Worm (Caenorhabditis elegans): ENCODE measurements around the gene sph-1.

DNA sequence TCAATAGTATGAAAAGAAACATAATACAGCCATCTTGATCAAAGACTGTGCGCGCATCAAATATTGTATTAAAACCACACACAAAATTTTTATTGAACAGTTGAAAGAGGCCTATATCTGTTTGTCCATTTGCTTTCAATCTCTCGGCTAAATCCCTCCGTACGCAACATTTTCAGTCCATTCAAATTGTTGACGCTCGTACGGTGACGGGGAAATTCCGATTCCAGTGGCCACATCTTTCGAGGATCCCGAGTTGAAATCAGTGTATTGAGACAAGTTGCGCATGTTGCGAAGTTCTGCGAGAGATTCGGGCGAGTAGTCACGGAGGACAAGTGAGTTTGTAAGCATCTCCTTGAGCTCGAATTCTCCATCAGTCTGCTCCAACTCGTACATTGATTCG, 31.2 kb upstream of the sph-1 start:
- TF ChIP-seq ztf-23 (GFP tag; IDR thresholded peaks at IDR 0.05) (no peak), cog-1 (tag; optimal IDR thresholded peaks at IDR 0.05) (no peak), tab-1 (GFP tag; IDR thresholded peaks at IDR 0.05) (no peak), T22C8.4 (GFP tag; IDR thresholded peaks at IDR 0.05) (no peak), flt-1 (GFP tag; IDR thresholded peaks at IDR 0.05) (no peak)
